Fruit fly (Drosophila melanogaster): Measurements from ENCODE around the gene Cmpk.
A peak's percentile ranks its signal among the peaks of the same experiment; 100 is the strongest.

Cmpk gene

dm6 chr3R:26008892-26009539 is 46.2 kb downstream of the Cmpk start (continued):
- peak; percentile 88 for TF ChIP-seq CG15601 (tag; optimal IDR thresholded peaks at IDR 0.05)
- TF ChIP-seq schlank (tag; optimal IDR thresholded peaks at IDR 0.05) = peak; percentile 48
- no peak for TF ChIP-seq YL-1 (GFP tag; optimal IDR thresholded peaks at IDR 0.05)
- peak; percentile 93 for TF ChIP-seq Sox102F (GFP tag; optimal IDR thresholded peaks at IDR 0.05)
- TF ChIP-seq CG30020 (tag; optimal IDR thresholded peaks at IDR 0.05) = peak; percentile 60
- TF ChIP-seq slou (GFP tag; optimal IDR thresholded peaks at IDR 0.05) = peak; percentile 37
- TF ChIP-seq E2f2 (GFP tag; IDR thresholded peaks at IDR 0.05) = peak; percentile 70
- TF ChIP-seq trh (GFP tag; optimal IDR thresholded peaks at IDR 0.05) = peak; percentile 43
- TF ChIP-seq onecut (GFP tag; IDR thresholded peaks at IDR 0.05) = peak; percentile 72
- TF ChIP-seq HLH54F (GFP tag; optimal IDR thresholded peaks at IDR 0.05) = peak; percentile 81
- peak; percentile 87 for TF ChIP-seq mam (GFP tag; optimal IDR thresholded peaks at IDR 0.05)
- peak; percentile 67 for TF ChIP-seq gcm2 (GFP tag; optimal IDR thresholded peaks at IDR 0.05)
- peak; percentile 74 for TF ChIP-seq CG12299 (tag; optimal IDR thresholded peaks at IDR 0.05)
- peak; percentile 80 for TF ChIP-seq Dek (tag; optimal IDR thresholded peaks at IDR 0.05)
- no peak for TF ChIP-seq CG17612 (GFP tag; IDR thresholded peaks at IDR 0.05)
- TF ChIP-seq tna (GFP tag; IDR thresholded peaks at IDR 0.05; ENCODE audit: partially characterized antibody) = no peak
- peak; percentile 92 for TF ChIP-seq corto (GFP tag; optimal IDR thresholded peaks at IDR 0.05)
- peak; percentile 80 for TF ChIP-seq CG11247 (GFP tag; IDR thresholded peaks at IDR 0.05)
- TF ChIP-seq sima (GFP tag; optimal IDR thresholded peaks at IDR 0.05) = peak; percentile 50
- TF ChIP-seq CG13775 (GFP tag; optimal IDR thresholded peaks at IDR 0.05) = peak; percentile 80
- TF ChIP-seq pzg (GFP tag; optimal IDR thresholded peaks at IDR 0.05) = no peak
- 0 out of 2 replicates have a peak, but pooled peaks have one; percentile 16 for TF ChIP-seq CG43689 (GFP tag; IDR thresholded peaks at IDR 0.05)
- TF ChIP-seq zf30C (GFP tag; optimal IDR thresholded peaks at IDR 0.05) = peak; percentile 76
- TF ChIP-seq sd (tag; optimal IDR thresholded peaks at IDR 0.05) = peak; percentile 83
- TF ChIP-seq Gug (GFP tag; IDR thresholded peaks at IDR 0.05) = peak; percentile 81
- TF ChIP-seq crp (GFP tag; optimal IDR thresholded peaks at IDR 0.05) = peak in 1 of 2 experiments; percentile 46
- peak; percentile 65; the same call in 1 of the 2 replicates for TF ChIP-seq sim (GFP tag; IDR thresholded peaks at IDR 0.05)
- no peak for TF ChIP-seq fd102C (GFP tag; optimal IDR thresholded peaks at IDR 0.05)
- TF ChIP-seq B-H1 (GFP tag; IDR thresholded peaks at IDR 0.05) = peak; percentile 77
- TF ChIP-seq CG11695 (GFP tag; IDR thresholded peaks at IDR 0.05) = peak; percentile 88
- TF ChIP-seq gem (tag; optimal IDR thresholded peaks at IDR 0.05) = peak; percentile 94
- TF ChIP-seq dmrt11E (tag; optimal IDR thresholded peaks at IDR 0.05) = peak; percentile 90
- peak; percentile 92 for TF ChIP-seq ci (GFP tag; IDR thresholded peaks at IDR 0.05)
- TF ChIP-seq CG7372 (GFP tag; IDR thresholded peaks at IDR 0.05) = peak; percentile 82
- TF ChIP-seq az2 (GFP tag; optimal IDR thresholded peaks at IDR 0.05) = peak; percentile 93
- TF ChIP-seq MBD-R2 (GFP tag; IDR thresholded peaks at IDR 0.05) = peak; percentile 46; the same call in 1 of the 2 replicates
- peak; percentile 75 for TF ChIP-seq peb (GFP tag; IDR thresholded peaks at IDR 0.05)
- TF ChIP-seq z (GFP tag; IDR thresholded peaks at IDR 0.05) = no peak
- TF ChIP-seq CG2875 (GFP tag; optimal IDR thresholded peaks at IDR 0.05) = peak; percentile 80
- peak in 1 of 3 experiments; percentile 91 for TF ChIP-seq lola (GFP tag; optimal IDR thresholded peaks at IDR 0.05)
- TF ChIP-seq Doc2 (GFP tag; IDR thresholded peaks at IDR 0.05) = 0 out of 2 replicates have a peak, but pooled peaks have one; percentile 29
- TF ChIP-seq CG4404 (GFP tag; IDR thresholded peaks at IDR 0.05) = peak; percentile 72; the same call in 1 of the 2 replicates
- no peak for TF ChIP-seq Sin3A (optimal IDR thresholded peaks at IDR 0.05)
- TF ChIP-seq ato (GFP tag; IDR thresholded peaks at IDR 0.05; ENCODE audit: partially characterized antibody) = no peak
- TF ChIP-seq TFAM (GFP tag; optimal IDR thresholded peaks at IDR 0.05) = no peak
- peak; percentile 84 for TF ChIP-seq btn (GFP tag; optimal IDR thresholded peaks at IDR 0.05)
- TF ChIP-seq CG7786 (GFP tag; optimal IDR thresholded peaks at IDR 0.05) = peak; percentile 84
- TF ChIP-seq p53 (GFP tag; optimal IDR thresholded peaks at IDR 0.05) = peak; percentile 68
- 0 out of 2 replicates have a peak, but pooled peaks have one; percentile 37 for TF ChIP-seq CG31224 (GFP tag; IDR thresholded peaks at IDR 0.05)
- peak; percentile 93 for TF ChIP-seq CG17829 (tag; optimal IDR thresholded peaks at IDR 0.05)

Measured in whole organism, embryonic.